Worm (Caenorhabditis elegans): Measurements from ENCODE around the gene Y39A3A.4.

DNA sequence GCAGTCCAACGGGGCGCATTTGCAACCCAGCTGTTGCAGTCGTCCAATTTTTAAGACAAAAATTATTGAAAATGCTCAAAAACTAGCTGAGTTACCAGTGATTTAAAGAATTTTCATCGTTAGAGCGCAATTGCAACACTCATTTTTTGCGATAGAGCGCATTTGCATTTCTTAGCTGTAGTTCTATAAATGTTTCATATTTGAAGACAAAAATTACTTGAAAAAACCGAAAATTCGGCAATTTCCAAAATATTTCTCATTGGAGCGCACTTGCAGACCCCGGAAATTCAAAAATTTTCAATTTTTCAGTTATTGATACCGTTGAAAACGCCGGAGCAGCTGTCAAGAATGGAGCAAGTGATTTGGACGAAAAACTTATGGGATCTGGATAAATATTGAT lies 35.6 kb upstream of the Y39A3A.4 start:
- TF ChIP-seq ces-1 (GFP tag; optimal IDR thresholded peaks at IDR 0.05): no peak
- TF ChIP-seq nhr-42 (GFP tag; IDR thresholded peaks at IDR 0.05): no peak
- TF ChIP-seq nhr-6 (tag; optimal IDR thresholded peaks at IDR 0.05): no peak
- no peak for TF ChIP-seq Y5F2A.4 (GFP tag; optimal IDR thresholded peaks at IDR 0.05)

Measured in whole organism, L4 larva.